Worm (Caenorhabditis elegans) whole organism, L1 larva: ENCODE measurements around the gene C16C10.8.

Source experiments
- C16A3.4 ChIP-seq: fragments of 150-350 bp; optimal IDR thresholded peaks from 2 replicates; lab custom pipeline; 2014; ENCODE audit warnings: missing biosample characterization, missing genetic modification characterization
- C34B4.2 ChIP-seq: sonication (generic microtip); optimal IDR thresholded peaks from 2 replicates; lab custom pipeline; 2017; ENCODE audit warnings: mild to moderate bottlenecking, missing genetic modification characterization, missing compliant biosample characterization
- aha-1 ChIP-seq: fragments of 150-350 bp; optimal IDR thresholded peaks from 2 replicates; lab custom pipeline; 2014; ENCODE audit warnings: missing biosample characterization, missing genetic modification characterization
- blmp-1 ChIP-seq: fragments of 150-350 bp; optimal IDR thresholded peaks from 2 replicates; lab custom pipeline; 2014; ENCODE audit warnings: missing biosample characterization, missing genetic modification characterization
- ceh-63 ChIP-seq: fragments of 200-800 bp; sonication (Bioruptor generic); optimal IDR thresholded peaks from 2 replicates; lab custom pipeline; 2018; ENCODE audit warnings: mild to moderate bottlenecking, missing genetic modification characterization, missing compliant biosample characterization
- ces-1 ChIP-seq: fragments of 150-350 bp; optimal IDR thresholded peaks from 2 replicates; lab custom pipeline; 2014; ENCODE audit warnings: missing biosample characterization, missing genetic modification reagents, missing genetic modification characterization
- dpl-1 ChIP-seq, 3 experiments: fragments of 150-350 bp in 2 of 3; sonication (generic microtip) in 1 of 3; optimal IDR thresholded peaks; 2 replicates each; lab custom pipeline; 2014 to 2017; ENCODE audit warnings: missing biosample characterization in 3 of 3, missing genetic modification characterization in 3 of 3, missing genetic modification reagents in 3 of 3
- dsc-1 ChIP-seq: sonication (generic microtip); optimal IDR thresholded peaks from 2 replicates; lab custom pipeline; 2016; ENCODE audit warnings: mild to moderate bottlenecking, missing genetic modification characterization, missing compliant biosample characterization
- efl-1 ChIP-seq, 4 experiments: fragments of 150-350 bp; optimal IDR thresholded peaks in 3 of 4; peaks in 1 of 4; 1 replicate in 1 of 4; 2 replicates in 3 of 4; lab custom pipeline; 2014; ENCODE audit warnings: missing biosample characterization in 2 of 4, missing genetic modification characterization in 2 of 4, missing genetic modification reagents in 2 of 4
- efl-3 ChIP-seq: fragments of 200-800 bp; sonication (Bioruptor generic); optimal IDR thresholded peaks from 2 replicates; lab custom pipeline; 2018; ENCODE audit warnings: mild to moderate bottlenecking, missing genetic modification characterization, missing compliant biosample characterization
- egl-27 ChIP-seq, 2 experiments: fragments of 150-350 bp in 1 of 2; sonication (generic microtip); optimal IDR thresholded peaks; 3 replicates each; lab custom pipeline; 2017 to 2018; ENCODE audit warnings: missing biosample characterization in 2 of 2, missing genetic modification characterization in 2 of 2, missing genetic modification reagents in 2 of 2
- fkh-10 ChIP-seq: sonication (generic microtip); optimal IDR thresholded peaks from 2 replicates; lab custom pipeline; 2017; ENCODE audit warnings: missing biosample characterization, missing genetic modification reagents, missing genetic modification characterization
- hpl-2 ChIP-seq: fragments of 150-350 bp; optimal IDR thresholded peaks from 2 replicates; lab custom pipeline; 2014; ENCODE audit warnings: missing biosample characterization, missing genetic modification reagents, missing genetic modification characterization
- irx-1 ChIP-seq: sonication (generic microtip); optimal IDR thresholded peaks from 2 replicates; lab custom pipeline; 2016; ENCODE audit warnings: missing genetic modification characterization, missing compliant biosample characterization
- lin-14 ChIP-seq: fragments of 200-800 bp; sonication (Bioruptor generic); optimal IDR thresholded peaks from 2 replicates; lab custom pipeline; 2018; ENCODE audit warnings: mild to moderate bottlenecking, missing genetic modification characterization, moderate library complexity, missing compliant biosample characterization
- lin-15B ChIP-seq: fragments of 150-350 bp; sonication (generic microtip); optimal IDR thresholded peaks from 3 replicates; lab custom pipeline; 2014; ENCODE audit warnings: missing biosample characterization, missing genetic modification characterization
- lsy-2 ChIP-seq, 2 experiments: fragments of 150-350 bp; optimal IDR thresholded peaks; 2 replicates each; lab custom pipeline; 2014; ENCODE audit warnings: missing biosample characterization in 2 of 2, missing genetic modification characterization in 2 of 2
- mdl-1 ChIP-seq, 2 experiments: fragments of 150-350 bp; optimal IDR thresholded peaks; 2 replicates each; lab custom pipeline; 2014 to 2017; ENCODE audit warnings: missing biosample characterization in 2 of 2, missing genetic modification characterization in 2 of 2, inconsistent platforms in 1 of 2
- mef-2 ChIP-seq: fragments of 150-350 bp; optimal IDR thresholded peaks from 2 replicates; lab custom pipeline; 2014; ENCODE audit warnings: missing biosample characterization, missing genetic modification characterization
- mep-1 ChIP-seq: fragments of 150-350 bp; optimal IDR thresholded peaks from 2 replicates; lab custom pipeline; 2014; ENCODE audit warnings: missing biosample characterization, missing genetic modification characterization
- nhr-84 ChIP-seq: sonication (generic microtip); optimal IDR thresholded peaks from 2 replicates; lab custom pipeline; 2017; ENCODE audit warnings: missing biosample characterization, missing genetic modification characterization
- nhr-85 ChIP-seq: sonication (generic microtip); peaks from one replicate; lab custom pipeline; 2016; ENCODE audit warnings: missing genetic modification characterization, inconsistent platforms, missing compliant biosample characterization
- nhr-90 ChIP-seq: sonication (generic microtip); optimal IDR thresholded peaks from 2 replicates; lab custom pipeline; 2016; ENCODE audit warnings: mild to moderate bottlenecking, missing genetic modification characterization, missing compliant biosample characterization; ENCODE audit not compliant: poor library complexity
- pqm-1 ChIP-seq: sonication (generic microtip); optimal IDR thresholded peaks from 3 replicates; lab custom pipeline; 2017; ENCODE audit warnings: missing biosample characterization, missing genetic modification characterization
- swsn-7 ChIP-seq: sonication (generic microtip); optimal IDR thresholded peaks from 2 replicates; lab custom pipeline; 2016; ENCODE audit warnings: missing genetic modification characterization, missing compliant biosample characterization
- tbx-2 ChIP-seq: sonication (generic microtip); optimal IDR thresholded peaks from 2 replicates; lab custom pipeline; 2016; ENCODE audit warnings: missing genetic modification characterization, missing compliant biosample characterization
- unc-62 ChIP-seq: fragments of 150-350 bp; optimal IDR thresholded peaks from 2 replicates; lab custom pipeline; 2014; ENCODE audit warnings: missing biosample characterization, missing genetic modification reagents, missing genetic modification characterization
- unc-86 ChIP-seq: sonication (generic microtip); optimal IDR thresholded peaks from 2 replicates; lab custom pipeline; 2016; ENCODE audit warnings: missing genetic modification characterization, missing compliant biosample characterization
- unc-98 ChIP-seq: fragments of 200-800 bp; sonication (Bioruptor generic); IDR thresholded peaks from 2 replicates; pipeline ENCODE4 v1.3.6; 2022; ENCODE audit warnings: missing genetic modification characterization, missing compliant biosample characterization
- vab-15 ChIP-seq: sonication (generic microtip); optimal IDR thresholded peaks from 2 replicates; lab custom pipeline; 2017; ENCODE audit warnings: missing genotype, mild to moderate bottlenecking, missing genetic modification characterization, missing compliant biosample characterization
- zag-1 ChIP-seq: fragments of 150-350 bp; optimal IDR thresholded peaks from 2 replicates; lab custom pipeline; 2014; ENCODE audit warnings: missing biosample characterization, missing genetic modification characterization
- zip-4 ChIP-seq: fragments of 200-800 bp; sonication (Bioruptor generic); optimal IDR thresholded peaks from 2 replicates; lab custom pipeline; 2018; ENCODE audit warnings: mild to moderate bottlenecking, missing genetic modification characterization, moderate library complexity, missing compliant biosample characterization

Gene C16C10.8

ce11 chrIII:4134059-4134458, 29.9 kb downstream of the C16C10.8 start:
- TF ChIP-seq aha-1: no peak
- TF ChIP-seq dsc-1 (tag; lab: Kevin White, UChicago): no peak
- TF ChIP-seq swsn-7: no peak
- no peak for TF ChIP-seq unc-86 (tag; lab: Kevin White, UChicago)
- TF ChIP-seq unc-98 (GFP tag; lab: Robert Waterston, UW): no peak
- TF ChIP-seq hpl-2: no peak
- TF ChIP-seq C34B4.2 (tag; lab: Kevin White, UChicago): no peak
- no peak for TF ChIP-seq zag-1 (tag; lab: Kevin White, UChicago)
- TF ChIP-seq pqm-1: no peak
- no peak for TF ChIP-seq irx-1 (tag; lab: Kevin White, UChicago)
- TF ChIP-seq nhr-84: no peak

DNA sequence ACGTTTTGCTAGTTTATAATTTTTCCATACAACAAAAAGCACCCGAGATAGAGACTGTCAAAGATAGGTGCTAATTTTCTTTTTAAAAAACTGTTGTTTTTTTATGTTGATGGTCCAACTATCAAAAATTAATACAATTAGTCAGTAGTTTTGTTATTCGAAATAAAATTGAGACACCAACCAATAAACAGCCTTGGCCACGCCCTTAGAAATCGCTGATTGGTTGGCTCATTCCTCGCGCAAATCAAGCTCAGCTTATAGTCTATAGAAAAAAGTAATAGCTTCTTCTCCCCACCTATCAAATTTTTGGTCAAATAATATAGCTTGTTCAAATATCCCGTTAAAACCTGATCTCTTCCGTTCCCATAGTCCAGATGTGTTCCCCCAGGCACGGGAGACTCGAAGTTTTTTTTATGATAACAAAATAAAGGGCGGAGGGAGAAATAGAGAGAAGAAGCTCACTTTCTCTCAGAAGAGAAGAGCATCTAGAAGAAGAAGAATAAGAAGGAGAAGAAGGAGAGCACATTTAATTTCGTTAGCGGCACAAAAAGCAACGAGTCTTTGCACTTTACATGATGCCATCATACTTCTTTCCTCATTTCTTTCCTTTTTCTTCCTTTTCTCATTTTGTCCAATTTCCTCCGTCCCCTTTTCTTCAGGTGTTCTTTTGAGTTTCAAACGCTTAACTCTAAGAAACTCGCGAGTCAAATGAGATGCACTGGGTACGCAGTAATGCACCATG, 32.0 kb downstream of the C16C10.8 start:
- TF ChIP-seq vab-15 (tag; lab: Kevin White, UChicago) (no peak), lin-14 (GFP tag; lab: Kevin White, UChicago) (peak; percentile 60), ces-1 (GFP tag; lab: Kevin White, UChicago) (peak; percentile 56), fkh-10 (GFP tag; lab: Kevin White, UChicago) (peak; percentile 72)

ce11 chrIII:4123900-4124299, 40.1 kb downstream of the C16C10.8 start:
- TF ChIP-seq ceh-63 (GFP tag; lab: Kevin White, UChicago) (no peak), unc-62 (GFP tag; lab: Kevin White, UChicago) (no peak), egl-27 (tag; optimal IDR thresholded peaks at IDR 0.05; lab: Kevin White, UChicago) (no peak), efl-1 (optimal IDR thresholded peaks at IDR 0.05; lab: Kevin White, UChicago) (no peak), efl-1 (GFP tag; optimal IDR thresholded peaks at IDR 0.05 in 1 of 2; lab: Kevin White, UChicago) (peak in 1 of 2 experiments; percentile 31), lin-15B (tag; lab: Kevin White, UChicago) (no peak), nhr-90 (no peak), zip-4 (GFP tag; lab: Kevin White, UChicago) (no peak), swsn-7 (no peak), lin-14 (GFP tag; lab: Kevin White, UChicago) (peak; percentile 4), nhr-85 (peak; percentile 40)
- TF ChIP-seq, all 84 proteins: peak for 3

DNA sequence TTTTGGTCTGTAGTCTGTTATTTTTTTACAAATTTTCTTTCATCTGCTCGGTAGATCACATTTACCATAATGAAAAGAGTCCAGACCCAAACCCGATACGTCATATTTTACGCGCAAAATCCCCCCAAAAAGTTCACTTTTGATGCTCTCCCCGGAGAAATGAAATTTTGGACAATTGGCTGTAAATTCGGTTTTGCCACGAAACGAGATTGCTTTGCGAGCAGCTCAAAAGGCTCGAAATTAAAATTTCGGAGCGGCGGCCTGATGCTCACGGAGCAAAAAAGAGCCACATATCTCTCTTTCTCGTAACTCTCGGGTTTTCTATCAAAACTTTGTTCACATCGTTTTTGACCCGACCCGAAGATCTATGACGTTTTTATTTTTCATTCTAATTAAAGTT, 40.7 kb downstream of the C16C10.8 start:
- no peak for TF ChIP-seq lsy-2 (tag; optimal IDR thresholded peaks at IDR 0.05; lab: Kevin White, UChicago)
- TF ChIP-seq efl-3 (GFP tag; lab: Kevin White, UChicago): no peak
- TF ChIP-seq mef-2 (tag; lab: Kevin White, UChicago): no peak
- TF ChIP-seq mdl-1 (tag; optimal IDR thresholded peaks at IDR 0.05; lab: Kevin White, UChicago): no peak
- TF ChIP-seq hpl-2: no peak
- no peak for TF ChIP-seq zag-1 (tag; lab: Kevin White, UChicago)
- TF ChIP-seq lin-14 (GFP tag; lab: Kevin White, UChicago): peak; percentile 12
- no peak for TF ChIP-seq C16A3.4 (tag; lab: Kevin White, UChicago)
- TF ChIP-seq vab-15 (tag; lab: Kevin White, UChicago): no peak
- TF ChIP-seq fkh-10 (GFP tag; lab: Kevin White, UChicago): peak; percentile 48
- no peak for TF ChIP-seq mep-1 (tag; lab: Kevin White, UChicago)

ce11 chrIII:4120386-4120785, 43.6 kb downstream of the C16C10.8 start:
- TF ChIP-seq blmp-1: no peak
- TF ChIP-seq nhr-85: peak; percentile 7
- TF ChIP-seq tbx-2 (tag; lab: Kevin White, UChicago): no peak
- peak in 1 of 3 experiments; percentile 3 for TF ChIP-seq dpl-1 (GFP tag; optimal IDR thresholded peaks at IDR 0.05; lab: Kevin White, UChicago)
- no peak for TF ChIP-seq lin-14 (GFP tag; lab: Kevin White, UChicago)
- TF ChIP-seq efl-1 (optimal IDR thresholded peaks at IDR 0.05; lab: Kevin White, UChicago): no peak
- peak; percentile 28 to 35 for TF ChIP-seq efl-1 (GFP tag; optimal IDR thresholded peaks at IDR 0.05 in 1 of 2; lab: Kevin White, UChicago)
- TF ChIP-seq, all 84 proteins: peak for 3
